Fruit fly (Drosophila melanogaster) S2 (cell line): Measurements from ENCODE around the gene Lcp65Ab2.

ENCODE experiments used
- CG8478 ChIP-seq: fragments of >200 bp; optimal IDR thresholded peaks from 2 replicates; lab custom pipeline; 2018
- CTCF ChIP-seq, 2 experiments: fragments of >200 bp; optimal IDR thresholded peaks; 2 replicates each; lab custom pipeline; 2018

The Lcp65Ab2 gene

dm6 chr3L:6188995-6189927 is 42.8 kb downstream of the Lcp65Ab2 start, which contains the start of the genes D19A and CG7386:
TSS of gene D19A (minus strand) at chr3L:6189123.
TSS of gene CG7386 (plus strand) at chr3L:6189745.
- TF ChIP-seq CG8478 (lab: Kevin White, UChicago) (no peak), CTCF (optimal IDR thresholded peaks at IDR 0.05; lab: Kevin White, UChicago) (no peak)

dm6 chr3L:6192822-6193555 is 46.5 kb downstream of the Lcp65Ab2 start, which contains the start of the genes Sf3b6 and Tnpo:
TSS of gene Sf3b6 (minus strand) at chr3L:6193179.
TSS of gene Tnpo (plus strand) at chr3L:6193480.
- TF ChIP-seq CG8478 (lab: Kevin White, UChicago): no peak
- TF ChIP-seq CTCF (optimal IDR thresholded peaks at IDR 0.05; lab: Kevin White, UChicago): peak in 1 of 2 experiments; percentile 4

- TF ChIP-seq CG8478 (lab: Kevin White, UChicago): no peak
- TF ChIP-seq CTCF (optimal IDR thresholded peaks at IDR 0.05; lab: Kevin White, UChicago): no peak
These were observed 47.2 kb downstream of the Lcp65Ab2 start for dm6 chr3L:6193556-6194114.
